Worm (Caenorhabditis elegans) whole organism, early embryonic: ENCODE measurements around the gene gsp-2.
A peak's percentile ranks its signal among the peaks of the same experiment; 100 is the strongest.

Experiments used
- B0310.2 ChIP-seq: sonication (generic microtip); optimal IDR thresholded peaks from 2 replicates; lab custom pipeline; 2016; ENCODE audit warnings: mild to moderate bottlenecking, missing genetic modification characterization, missing compliant biosample characterization
- F13C5.2 ChIP-seq: sonication (generic microtip); optimal IDR thresholded peaks from 2 replicates; lab custom pipeline; 2017; ENCODE audit warnings: mild to moderate bottlenecking, missing genetic modification characterization, inconsistent platforms, missing compliant biosample characterization
- aly-1 ChIP-seq: sonication (generic microtip); optimal IDR thresholded peaks from 2 replicates; lab custom pipeline; 2016; ENCODE audit warnings: missing genetic modification characterization, missing compliant biosample characterization
- ama-1 ChIP-seq: fragments of 150-350 bp; optimal IDR thresholded peaks from 2 replicates; lab custom pipeline; 2014
- ceh-13 ChIP-seq: fragments of 200-800 bp; sonication (Bioruptor generic); optimal IDR thresholded peaks from 2 replicates; lab custom pipeline; 2018; ENCODE audit warnings: mild to moderate bottlenecking, missing genetic modification characterization, missing compliant biosample characterization
- ceh-36 ChIP-seq: sonication (generic microtip); optimal IDR thresholded peaks from 2 replicates; lab custom pipeline; 2016; ENCODE audit warnings: missing genetic modification characterization, inconsistent platforms, missing compliant biosample characterization
- ets-7 ChIP-seq: sonication (generic microtip); optimal IDR thresholded peaks from 2 replicates; lab custom pipeline; 2016; ENCODE audit warnings: missing genotype, missing genetic modification characterization, missing compliant biosample characterization
- flt-1 ChIP-seq: fragments of 200-800 bp; sonication (Bioruptor generic); IDR thresholded peaks from 2 replicates; pipeline ENCODE4 v1.3.6; 2022; ENCODE audit warnings: missing genetic modification characterization, missing compliant biosample characterization
- hmbx-1 ChIP-seq: sonication (generic microtip); optimal IDR thresholded peaks from 2 replicates; lab custom pipeline; 2016; ENCODE audit warnings: mild to moderate bottlenecking, missing genetic modification characterization, missing compliant biosample characterization
- hmg-4 ChIP-seq: fragments of 200-800 bp; sonication (Bioruptor generic); optimal IDR thresholded peaks from 2 replicates; lab custom pipeline; 2018; ENCODE audit warnings: mild to moderate bottlenecking, missing genetic modification characterization, missing compliant biosample characterization
- hnd-1 ChIP-seq: sonication (generic microtip); optimal IDR thresholded peaks from 2 replicates; lab custom pipeline; 2016; ENCODE audit warnings: missing genetic modification characterization, missing compliant biosample characterization
- pes-1 ChIP-seq: fragments of 200-800 bp; sonication (Bioruptor generic); IDR thresholded peaks from 2 replicates; pipeline ENCODE4 v1.3.6; 2022; ENCODE audit warnings: missing genetic modification reagents, missing genetic modification characterization, missing compliant biosample characterization
- scrt-1 ChIP-seq: fragments of 200-800 bp; sonication (Bioruptor generic); IDR thresholded peaks from 2 replicates; pipeline ENCODE4 v1.3.6; 2022; ENCODE audit warnings: missing genetic modification characterization, missing compliant biosample characterization
- sea-1 ChIP-seq: fragments of 200-800 bp; sonication (Bioruptor generic); conservative IDR thresholded peaks from 2 replicates; pipeline ENCODE4 v1.3.6; 2022; ENCODE audit warnings: missing genetic modification characterization, missing compliant biosample characterization
- tbx-11 ChIP-seq: fragments of 200-800 bp; sonication (Bioruptor generic); IDR thresholded peaks from 2 replicates; pipeline ENCODE4 v1.3.6; 2022; ENCODE audit warnings: missing genetic modification characterization, missing compliant biosample characterization
- tbx-37 ChIP-seq: fragments of 200-800 bp; sonication (Bioruptor generic); conservative IDR thresholded peaks from 2 replicates; pipeline ENCODE4 v1.3.6; 2022; ENCODE audit warnings: missing genetic modification reagents, missing genetic modification characterization, missing compliant biosample characterization
- tra-4 ChIP-seq: sonication (generic microtip); optimal IDR thresholded peaks from 2 replicates; lab custom pipeline; 2017; ENCODE audit warnings: missing genetic modification characterization, missing compliant biosample characterization

gsp-2 gene

ce11 chrIII:7336214-7336613, at the start of gene gsp-2:
gsp-2 (plus strand) TSS chrIII:7336587.
- TF ChIP-seq aly-1 (tag; lab: Kevin White, UChicago) (no peak), sea-1 (no peak), hmg-4 (GFP tag; lab: Kevin White, UChicago) (peak; percentile 10), pes-1 (GFP tag; lab: Robert Waterston, UW) (no peak), ets-7 (tag; lab: Kevin White, UChicago) (no peak), hnd-1 (no peak)

- TF ChIP-seq tra-4 (no peak), ama-1 (no peak), flt-1 (no peak), B0310.2 (tag; lab: Kevin White, UChicago) (no peak), hnd-1 (no peak), aly-1 (tag; lab: Kevin White, UChicago) (no peak), ets-7 (tag; lab: Kevin White, UChicago) (no peak), tbx-37 (GFP tag; lab: Robert Waterston, UW) (no peak), scrt-1 (GFP tag; lab: Robert Waterston, UW) (no peak), ceh-36 (no peak), hmg-4 (GFP tag; lab: Kevin White, UChicago) (no peak), pes-1 (GFP tag; lab: Robert Waterston, UW) (no peak), tbx-11 (GFP tag; lab: Robert Waterston, UW) (no peak), F13C5.2 (tag; lab: Kevin White, UChicago) (no peak), hmbx-1 (no peak), ceh-13 (GFP tag; lab: Kevin White, UChicago) (no peak)
These were observed 48.9 kb upstream of the gsp-2 start, which contains the start of gene ykt-6 for ce11 chrIII:7287503-7287902. ykt-6 (minus strand) TSS chrIII:7287603.

DNA sequence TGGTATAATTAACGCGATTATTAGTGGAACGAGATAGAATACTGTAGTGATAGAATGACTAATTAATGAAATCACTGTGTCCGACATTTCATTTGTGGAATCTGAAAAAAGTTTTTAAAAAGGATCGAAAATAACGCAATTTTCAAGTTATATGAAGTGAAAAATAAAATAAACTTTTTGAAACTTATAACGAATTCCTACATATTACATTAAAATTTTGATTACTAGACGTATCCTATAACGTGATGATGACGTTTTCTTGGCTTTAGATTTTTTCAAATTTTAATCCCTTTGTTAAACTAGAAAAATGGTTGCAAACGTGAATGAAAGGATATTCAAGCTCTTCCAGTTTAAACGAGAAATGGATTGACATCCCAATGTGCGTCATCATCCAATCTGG, 45.9 kb upstream of the gsp-2 start, which contains the start of gene algn-11:
TSS of gene algn-11 (minus strand) at position 101 of the 400 bp plus-strand sequence.
- TF ChIP-seq pes-1 (GFP tag; lab: Robert Waterston, UW) (no peak), tra-4 (no peak), ceh-13 (GFP tag; lab: Kevin White, UChicago) (no peak), B0310.2 (tag; lab: Kevin White, UChicago) (no peak), flt-1 (no peak), tbx-37 (GFP tag; lab: Robert Waterston, UW) (no peak), hnd-1 (no peak), ceh-36 (no peak), ama-1 (no peak), F13C5.2 (tag; lab: Kevin White, UChicago) (no peak), hmg-4 (GFP tag; lab: Kevin White, UChicago) (no peak), scrt-1 (GFP tag; lab: Robert Waterston, UW) (no peak), tbx-11 (GFP tag; lab: Robert Waterston, UW) (no peak), sea-1 (no peak), ets-7 (tag; lab: Kevin White, UChicago) (no peak), hmbx-1 (no peak), aly-1 (tag; lab: Kevin White, UChicago) (no peak)

ce11 chrIII:7291216-7291615, 45.2 kb upstream of the gsp-2 start:
- TF ChIP-seq B0310.2 (tag; lab: Kevin White, UChicago) = no peak
- no peak for TF ChIP-seq hmg-4 (GFP tag; lab: Kevin White, UChicago)
- no peak for TF ChIP-seq tbx-37 (GFP tag; lab: Robert Waterston, UW)
- no peak for TF ChIP-seq F13C5.2 (tag; lab: Kevin White, UChicago)
- TF ChIP-seq hnd-1 = no peak
- no peak for TF ChIP-seq ets-7 (tag; lab: Kevin White, UChicago)
- TF ChIP-seq ceh-36 = no peak
- no peak for TF ChIP-seq aly-1 (tag; lab: Kevin White, UChicago)

DNA sequence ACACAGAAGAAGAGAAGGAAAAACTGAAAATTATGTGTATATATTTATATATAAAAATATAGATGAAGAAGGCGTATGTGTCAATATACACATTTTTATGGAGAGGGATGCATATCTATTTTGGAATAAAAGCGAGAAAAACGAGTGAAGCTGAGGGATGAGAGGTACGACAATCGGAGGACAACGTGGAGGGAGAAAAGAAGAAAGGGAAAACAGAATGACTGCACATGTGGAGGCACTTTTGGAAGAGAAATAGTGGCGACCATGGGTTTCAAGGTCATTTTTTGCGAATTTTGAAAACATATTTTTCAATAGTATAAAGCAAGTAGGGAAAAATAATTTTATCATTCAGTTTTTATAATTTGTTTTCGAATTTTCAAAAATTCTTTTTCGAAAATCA, 43.8 kb upstream of the gsp-2 start:
- no peak for TF ChIP-seq hnd-1
- no peak for TF ChIP-seq sea-1
- TF ChIP-seq hmbx-1 = no peak
- TF ChIP-seq ceh-36 = no peak
- TF ChIP-seq tra-4 = no peak
- TF ChIP-seq B0310.2 (tag; lab: Kevin White, UChicago) = no peak
- no peak for TF ChIP-seq F13C5.2 (tag; lab: Kevin White, UChicago)
- TF ChIP-seq hmg-4 (GFP tag; lab: Kevin White, UChicago) = no peak
- no peak for TF ChIP-seq tbx-11 (GFP tag; lab: Robert Waterston, UW)
- no peak for TF ChIP-seq pes-1 (GFP tag; lab: Robert Waterston, UW)
- TF ChIP-seq ama-1 = no peak
- TF ChIP-seq tbx-37 (GFP tag; lab: Robert Waterston, UW) = no peak
- TF ChIP-seq flt-1 = no peak
- no peak for TF ChIP-seq aly-1 (tag; lab: Kevin White, UChicago)
- TF ChIP-seq ceh-13 (GFP tag; lab: Kevin White, UChicago) = no peak
- no peak for TF ChIP-seq scrt-1 (GFP tag; lab: Robert Waterston, UW)
- no peak for TF ChIP-seq ets-7 (tag; lab: Kevin White, UChicago)

DNA sequence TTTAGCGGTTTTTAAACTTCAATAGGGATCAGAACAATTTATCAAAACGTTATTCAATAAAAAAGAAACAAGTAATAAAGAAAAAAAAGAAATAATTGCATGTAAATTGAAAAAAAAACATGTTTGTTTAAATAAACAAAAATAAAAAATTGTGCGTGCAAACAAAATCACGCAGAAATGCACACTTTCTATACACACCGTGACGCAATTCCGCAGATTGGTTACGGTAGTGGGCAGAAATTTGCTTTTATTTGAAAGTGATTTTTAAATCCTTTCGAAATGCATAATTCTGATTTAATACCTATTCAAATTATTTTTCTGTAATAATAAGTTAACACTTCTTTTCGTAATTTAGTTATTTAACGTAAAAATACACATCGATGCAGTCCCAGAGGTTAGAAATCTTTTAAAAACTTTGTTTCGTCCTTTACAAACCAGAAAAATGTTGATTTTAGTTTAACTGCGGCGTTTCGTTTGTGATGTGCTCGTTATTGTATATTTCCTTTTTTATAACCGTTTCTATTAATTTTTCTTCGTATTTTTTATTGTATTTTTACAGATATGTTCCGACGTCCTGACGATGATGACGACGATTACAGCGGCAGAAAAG, 43.2 kb upstream of the gsp-2 start, which contains the start of gene cwf-19L2:
TSS of gene cwf-19L2 (plus strand) at position 560 of the 610 bp plus-strand sequence.
- no peak for TF ChIP-seq hmbx-1
- TF ChIP-seq ama-1 = no peak
- TF ChIP-seq flt-1 = no peak
- TF ChIP-seq scrt-1 (GFP tag; lab: Robert Waterston, UW) = no peak
- no peak for TF ChIP-seq tbx-11 (GFP tag; lab: Robert Waterston, UW)
- TF ChIP-seq aly-1 (tag; lab: Kevin White, UChicago) = no peak
- TF ChIP-seq hmg-4 (GFP tag; lab: Kevin White, UChicago) = no peak

DNA sequence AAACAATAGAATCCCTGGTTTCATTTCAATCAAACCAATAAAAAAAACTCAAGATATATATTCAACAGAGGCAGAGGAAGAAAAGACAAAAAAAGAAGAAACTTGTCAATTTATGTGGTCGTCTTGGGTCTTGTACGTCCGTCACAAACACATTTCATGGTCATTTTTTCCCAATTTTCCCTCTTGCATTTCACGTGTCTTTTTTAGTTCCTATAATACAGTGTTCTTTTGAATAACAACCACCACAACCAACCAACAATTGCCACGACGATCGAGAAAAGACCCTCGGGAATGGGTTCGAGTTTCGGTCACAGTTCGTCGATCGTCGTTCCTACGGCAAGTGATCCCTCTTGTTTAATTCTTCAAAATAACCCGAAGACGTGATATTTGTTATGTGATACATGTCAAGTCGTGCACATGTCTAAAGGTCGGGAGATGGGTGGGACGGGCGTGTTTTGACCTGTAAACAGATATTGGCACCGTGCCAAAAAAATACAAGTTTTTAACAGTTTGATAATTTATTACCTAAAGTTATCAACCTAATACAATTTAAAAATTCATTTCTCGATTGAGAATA, 40.2 kb upstream of the gsp-2 start:
- TF ChIP-seq ceh-36 = no peak
- no peak for TF ChIP-seq ets-7 (tag; lab: Kevin White, UChicago)
- no peak for TF ChIP-seq scrt-1 (GFP tag; lab: Robert Waterston, UW)
- TF ChIP-seq ama-1 = no peak
- TF ChIP-seq sea-1 = no peak
- TF ChIP-seq tbx-11 (GFP tag; lab: Robert Waterston, UW) = no peak
- TF ChIP-seq tra-4 = no peak
- no peak for TF ChIP-seq pes-1 (GFP tag; lab: Robert Waterston, UW)
- TF ChIP-seq aly-1 (tag; lab: Kevin White, UChicago) = no peak
- no peak for TF ChIP-seq hmbx-1
- no peak for TF ChIP-seq flt-1
- no peak for TF ChIP-seq hnd-1
- TF ChIP-seq hmg-4 (GFP tag; lab: Kevin White, UChicago) = no peak
- no peak for TF ChIP-seq tbx-37 (GFP tag; lab: Robert Waterston, UW)
- TF ChIP-seq ceh-13 (GFP tag; lab: Kevin White, UChicago) = no peak
- no peak for TF ChIP-seq B0310.2 (tag; lab: Kevin White, UChicago)
- TF ChIP-seq F13C5.2 (tag; lab: Kevin White, UChicago) = no peak
